Worm (Caenorhabditis elegans) whole organism, L3 larva: ENCODE results near the gene ddb-1.

Source experiments
- aly-2 ChIP-seq: fragments of 150-350 bp; optimal IDR thresholded peaks from 2 replicates; lab custom pipeline; 2014; ENCODE audit warnings: missing biosample characterization, missing genetic modification characterization
- hmg-11 ChIP-seq: sonication (generic microtip); optimal IDR thresholded peaks from 2 replicates; lab custom pipeline; 2016; ENCODE audit warnings: missing genetic modification characterization, missing compliant biosample characterization
- nhr-76 ChIP-seq: fragments of 150-350 bp; sonication (generic microtip); optimal IDR thresholded peaks from 5 replicates; lab custom pipeline; 2014; ENCODE audit warnings: missing biosample characterization, missing genetic modification characterization

DNA sequence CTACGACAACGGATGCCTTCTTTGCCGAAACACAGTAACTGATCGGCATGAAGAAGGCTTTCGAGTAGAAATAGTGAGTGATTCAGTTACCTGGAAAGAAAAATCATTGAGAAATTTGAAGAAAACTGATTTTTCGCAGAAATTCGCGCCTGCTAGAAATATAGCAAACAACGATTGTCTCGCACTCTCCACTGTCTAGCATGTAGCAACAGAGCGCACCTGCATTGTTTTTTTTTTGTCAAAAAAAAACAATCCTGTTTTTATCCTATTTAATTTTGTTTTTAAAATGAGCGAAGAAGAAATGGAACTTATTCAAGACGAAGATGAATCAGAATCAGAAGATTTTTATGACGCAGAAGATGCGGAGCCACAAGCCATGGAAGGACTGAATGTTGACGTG is at the start of gene ddb-1, which contains the start of gene M18.6:
- TF ChIP-seq hmg-11 (tag; lab: Kevin White, UChicago) (no peak), aly-2 (tag; lab: Kevin White, UChicago) (no peak), nhr-76 (tag; lab: Kevin White, UChicago) (no peak)
